Fruit fly (Drosophila melanogaster) whole organism, embryonic: ENCODE measurements around the gene tex.
A peak's percentile ranks its signal among the peaks of the same experiment; 100 is the strongest.

Experiments used
- Bgb ChIP-seq: fragments of 200-800 bp; sonication (Bioruptor generic); IDR thresholded peaks from 2 replicates; pipeline ENCODE4 v1.3.6; 2022; ENCODE audit warnings: missing biosample characterization, missing genetic modification characterization; ENCODE audit not compliant: partially characterized antibody
- CG10147 ChIP-seq: fragments of 200-800 bp; sonication (Bioruptor generic); optimal IDR thresholded peaks from 2 replicates; lab custom pipeline; 2019; ENCODE audit warnings: missing biosample characterization, mild to moderate bottlenecking, missing genetic modification characterization, moderate library complexity
- CG10267 ChIP-seq: fragments of 200-800 bp; sonication (Bioruptor generic); optimal IDR thresholded peaks from 2 replicates; lab custom pipeline; 2018; ENCODE audit warnings: missing biosample characterization, mild to moderate bottlenecking, missing genetic modification characterization, moderate library complexity
- CG10959 ChIP-seq: fragments of 200-800 bp; sonication (Bioruptor generic); IDR thresholded peaks from 2 replicates; pipeline ENCODE4 v1.3.6; 2022; ENCODE audit warnings: missing biosample characterization, missing genetic modification characterization
- CG12391 ChIP-seq: fragments of 200-800 bp; sonication (Bioruptor generic); optimal IDR thresholded peaks from 3 replicates; lab custom pipeline; 2018; ENCODE audit warnings: missing biosample characterization, mild to moderate bottlenecking, missing genetic modification characterization, moderate library complexity
- CG13287 ChIP-seq: fragments of 200-800 bp; sonication (Bioruptor generic); IDR thresholded peaks from 2 replicates; pipeline ENCODE4 v1.3.6; 2022; ENCODE audit warnings: missing biosample characterization, missing genetic modification characterization; ENCODE audit not compliant: partially characterized antibody
- CG14710 ChIP-seq: fragments of 200-800 bp; sonication (Bioruptor generic); optimal IDR thresholded peaks from 3 replicates; lab custom pipeline; 2019; ENCODE audit warnings: missing biosample characterization, mild to moderate bottlenecking, missing genetic modification characterization, moderate library complexity
- CG1603 ChIP-seq: fragments of 200-800 bp; sonication (Bioruptor generic); optimal IDR thresholded peaks from 2 replicates; lab custom pipeline; 2019; ENCODE audit warnings: missing biosample characterization, mild to moderate bottlenecking, missing genetic modification characterization, moderate library complexity
- CG17385 ChIP-seq: fragments of 200-800 bp; sonication (Bioruptor generic); optimal IDR thresholded peaks from 3 replicates; lab custom pipeline; 2018; ENCODE audit warnings: missing biosample characterization, mild to moderate bottlenecking, missing genetic modification characterization
- CG2129 ChIP-seq: fragments of 200-800 bp; sonication (Bioruptor generic); IDR thresholded peaks from 2 replicates; pipeline ENCODE4 v1.3.6; 2022; ENCODE audit warnings: missing biosample characterization, missing genetic modification characterization; ENCODE audit not compliant: partially characterized antibody
- CG2712 ChIP-seq: fragments of 200-800 bp; optimal IDR thresholded peaks from 3 replicates; lab custom pipeline; 2019; ENCODE audit warnings: missing biosample characterization, mild to moderate bottlenecking, missing genetic modification characterization, moderate library complexity
- CG3407 ChIP-seq: fragments of 200-800 bp; sonication (Bioruptor generic); optimal IDR thresholded peaks from 2 replicates; lab custom pipeline; 2018; ENCODE audit warnings: missing biosample characterization, mild to moderate bottlenecking, missing genetic modification characterization
- CG34224 ChIP-seq: fragments of 200-800 bp; sonication (Bioruptor generic); IDR thresholded peaks from 3 replicates; pipeline ENCODE4 v1.3.6; 2022; ENCODE audit warnings: missing biosample characterization, missing genetic modification characterization; ENCODE audit not compliant: partially characterized antibody
- CG4282 ChIP-seq: fragments of 200-800 bp; sonication (Bioruptor generic); optimal IDR thresholded peaks from 2 replicates; lab custom pipeline; 2016; ENCODE audit warnings: missing biosample characterization, missing genetic modification characterization
- CG5245 ChIP-seq: fragments of 200-800 bp; sonication (Bioruptor generic); optimal IDR thresholded peaks from 3 replicates; lab custom pipeline; 2016; ENCODE audit warnings: missing biosample characterization, missing genetic modification characterization
- CG6791 ChIP-seq: fragments of 200-800 bp; sonication (Bioruptor generic); IDR thresholded peaks from 3 replicates; pipeline ENCODE4 v1.3.6; 2022; ENCODE audit warnings: missing biosample characterization, missing genetic modification characterization; ENCODE audit not compliant: partially characterized antibody
- CG8924 ChIP-seq: fragments of 200-800 bp; optimal IDR thresholded peaks from 3 replicates; lab custom pipeline; 2019; ENCODE audit warnings: missing biosample characterization, mild to moderate bottlenecking, missing genetic modification characterization, moderate library complexity
- CkIIα-i1 ChIP-seq: fragments of 200-800 bp; sonication (Bioruptor generic); IDR thresholded peaks from 2 replicates; pipeline ENCODE4 v1.3.6; 2022; ENCODE audit warnings: missing biosample characterization, missing genetic modification characterization
- E2f1 ChIP-seq: fragments of 200-800 bp; sonication (Bioruptor generic); IDR thresholded peaks from 2 replicates; pipeline ENCODE4 v1.3.6; 2022; ENCODE audit warnings: missing biosample characterization, missing genetic modification characterization
- E2f2 ChIP-seq: fragments of 200-800 bp; sonication (Bioruptor generic); IDR thresholded peaks from 2 replicates; pipeline ENCODE4 v1.3.6; 2022; ENCODE audit warnings: missing biosample characterization, missing genetic modification characterization
- Ets65A ChIP-seq: fragments of 200-800 bp; sonication (Bioruptor generic); peaks from one replicate; lab custom pipeline; 2016; ENCODE audit warnings: missing biosample characterization, missing genetic modification characterization
- Ets97D ChIP-seq: fragments of 200-800 bp; sonication (Bioruptor generic); optimal IDR thresholded peaks from 3 replicates; lab custom pipeline; 2016; ENCODE audit warnings: missing biosample characterization, missing genetic modification characterization
- H15 ChIP-seq: fragments of 200-800 bp; sonication (Bioruptor generic); IDR thresholded peaks from 3 replicates; pipeline ENCODE4 v1.3.6; 2022; ENCODE audit warnings: missing biosample characterization, missing genetic modification characterization
- MESR4 ChIP-seq: fragments of 200-800 bp; sonication (Bioruptor generic); optimal IDR thresholded peaks from 2 replicates; lab custom pipeline; 2018; ENCODE audit warnings: missing biosample characterization, mild to moderate bottlenecking, missing genetic modification characterization, moderate library complexity
- Meics ChIP-seq: fragments of 200-800 bp; sonication (Bioruptor generic); optimal IDR thresholded peaks from 2 replicates; lab custom pipeline; 2017; ENCODE audit warnings: missing biosample characterization, mild to moderate bottlenecking, missing genetic modification characterization
- Myb ChIP-seq: fragments of 200-800 bp; sonication (Bioruptor generic); optimal IDR thresholded peaks from 2 replicates; lab custom pipeline; 2016; ENCODE audit warnings: missing biosample characterization, missing genetic modification characterization
- amos ChIP-seq: fragments of 200-800 bp; sonication (Bioruptor generic); IDR thresholded peaks from 2 replicates; pipeline ENCODE4 v1.3.6; 2022; ENCODE audit warnings: missing biosample characterization, missing genetic modification characterization; ENCODE audit not compliant: partially characterized antibody
- bbx ChIP-seq: fragments of 200-800 bp; sonication (Bioruptor generic); IDR thresholded peaks from 2 replicates; pipeline ENCODE4 v1.3.6; 2022; ENCODE audit warnings: missing biosample characterization, missing genetic modification characterization; ENCODE audit not compliant: partially characterized antibody
- bigmax ChIP-seq: fragments of 200-800 bp; sonication (Bioruptor generic); optimal IDR thresholded peaks from 2 replicates; lab custom pipeline; 2018; ENCODE audit warnings: missing biosample characterization, mild to moderate bottlenecking, missing genetic modification characterization
- dm ChIP-seq: fragments of 200-800 bp; sonication (Bioruptor generic); optimal IDR thresholded peaks from 3 replicates; lab custom pipeline; 2016; ENCODE audit warnings: missing biosample characterization, missing genetic modification characterization
- gfzf ChIP-seq: fragments of 200-800 bp; sonication (Bioruptor generic); optimal IDR thresholded peaks from 2 replicates; lab custom pipeline; 2016; ENCODE audit warnings: missing biosample characterization, mild to moderate bottlenecking, missing genetic modification characterization, moderate library complexity
- grau ChIP-seq: fragments of 200-800 bp; optimal IDR thresholded peaks from 3 replicates; lab custom pipeline; 2019; ENCODE audit warnings: missing biosample characterization, mild to moderate bottlenecking, missing genetic modification characterization, moderate library complexity
- hbn ChIP-seq: fragments of 200-800 bp; sonication (Bioruptor generic); IDR thresholded peaks from 2 replicates; pipeline ENCODE4 v1.3.6; 2022; ENCODE audit warnings: missing biosample characterization, missing genetic modification characterization; ENCODE audit not compliant: partially characterized antibody
- insv ChIP-seq, 2 experiments: fragments of 200-800 bp; sonication (Bioruptor generic); optimal IDR thresholded peaks; 3 replicates each; lab custom pipeline; 2016 to 2018; ENCODE audit warnings: missing biosample characterization in 2 of 2, missing genetic modification characterization in 2 of 2
- jigr1 ChIP-seq: fragments of 200-800 bp; sonication (Bioruptor generic); IDR thresholded peaks from 3 replicates; pipeline ENCODE4 v1.3.6; 2022; ENCODE audit warnings: missing biosample characterization, missing genetic modification characterization
- mld ChIP-seq: fragments of 200-800 bp; sonication (Bioruptor generic); IDR thresholded peaks from 3 replicates; pipeline ENCODE4 v1.3.6; 2022; ENCODE audit warnings: missing biosample characterization, missing genetic modification characterization; ENCODE audit not compliant: partially characterized antibody
- nmo ChIP-seq: fragments of 200-800 bp; sonication (Bioruptor generic); optimal IDR thresholded peaks from 2 replicates; lab custom pipeline; 2018; ENCODE audit warnings: missing biosample characterization, mild to moderate bottlenecking, missing genetic modification characterization, moderate library complexity
- onecut ChIP-seq: fragments of 200-800 bp; sonication (Bioruptor generic); IDR thresholded peaks from 2 replicates; pipeline ENCODE4 v1.3.6; 2022; ENCODE audit warnings: missing biosample characterization, missing genetic modification characterization
- pan ChIP-seq, 4 experiments: fragments of >200 bp in 3 of 4; fragments of 200-800 bp in 1 of 4; sonication (Bioruptor generic) in 1 of 4; optimal IDR thresholded peaks in 3 of 4; IDR thresholded peaks in 1 of 4; 2 replicates each; pipeline versions ENCODE4 v1.3.6 to Lab custom; 2017 to 2022; ENCODE audit warnings: missing biosample characterization in 2 of 4, missing genetic modification characterization in 2 of 4, mixed read lengths in 1 of 4
- scrt ChIP-seq: fragments of 200-800 bp; sonication (Bioruptor generic); optimal IDR thresholded peaks from 2 replicates; lab custom pipeline; 2018; ENCODE audit warnings: missing biosample characterization, mild to moderate bottlenecking, missing genetic modification characterization, moderate library complexity
- sens-2 ChIP-seq: fragments of 200-800 bp; sonication (Bioruptor generic); IDR thresholded peaks from 2 replicates; pipeline ENCODE4 v1.3.6; 2022; ENCODE audit warnings: missing biosample characterization, missing genetic modification characterization
- sna ChIP-seq: fragments of 200-800 bp; sonication (Bioruptor generic); IDR thresholded peaks from 2 replicates; pipeline ENCODE4 v1.3.6; 2022; ENCODE audit warnings: missing biosample characterization, missing genetic modification characterization; ENCODE audit not compliant: partially characterized antibody
- sug ChIP-seq: fragments of 200-800 bp; optimal IDR thresholded peaks from 2 replicates; lab custom pipeline; 2019; ENCODE audit warnings: missing biosample characterization, mild to moderate bottlenecking, missing genetic modification characterization, moderate library complexity
- tin ChIP-seq: fragments of 200-800 bp; sonication (Bioruptor generic); optimal IDR thresholded peaks from 3 replicates; lab custom pipeline; 2016; ENCODE audit warnings: missing biosample characterization, missing genetic modification characterization
- tna ChIP-seq: fragments of 200-800 bp; sonication (Bioruptor generic); IDR thresholded peaks from 2 replicates; pipeline ENCODE4 v1.3.6; 2022; ENCODE audit warnings: missing biosample characterization, missing genetic modification characterization; ENCODE audit not compliant: partially characterized antibody
- tx ChIP-seq: fragments of 200-800 bp; sonication (Bioruptor generic); optimal IDR thresholded peaks from 2 replicates; lab custom pipeline; 2016; ENCODE audit warnings: missing biosample characterization, missing genetic modification characterization
- zen2 ChIP-seq: fragments of 200-800 bp; sonication (Bioruptor generic); IDR thresholded peaks from 3 replicates; pipeline ENCODE4 v1.3.6; 2022; ENCODE audit warnings: missing biosample characterization, missing genetic modification characterization; ENCODE audit not compliant: partially characterized antibody

tex gene

DNA sequence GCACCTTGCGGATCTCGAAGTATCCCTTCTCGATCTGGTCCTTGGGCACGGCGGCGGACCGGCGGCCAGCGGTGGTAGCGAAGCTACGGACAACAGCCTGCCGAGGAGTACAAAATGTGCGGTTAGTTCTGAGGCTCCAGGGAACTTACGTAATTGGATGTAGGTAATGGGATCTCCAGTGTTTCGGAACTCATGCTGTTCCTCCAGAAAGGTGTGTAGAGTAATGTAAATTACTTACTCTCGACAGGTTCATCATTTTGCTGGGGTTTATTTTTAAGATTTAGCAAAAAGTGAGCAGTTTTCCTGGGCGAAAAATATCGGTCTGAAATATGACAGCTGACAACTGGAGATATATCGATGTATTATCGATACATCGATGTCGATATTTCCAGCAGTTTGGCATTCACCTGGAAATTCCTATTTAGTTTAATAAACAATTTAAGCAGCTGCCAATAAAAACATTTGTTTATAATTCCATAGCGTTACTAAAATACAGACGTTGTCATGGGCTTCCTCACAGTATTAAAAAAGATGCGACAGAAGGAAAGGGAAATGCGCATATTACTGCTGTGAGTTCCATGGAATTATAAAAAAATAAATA, 32.3 kb upstream of the tex start, which contains the start of the genes COX7A and Arl2 (continued):
- peak; percentile 77 for TF ChIP-seq CG8924 (tag; lab: Kevin White, UChicago)
- peak in 1 of 2 experiments; percentile 1 for TF ChIP-seq insv (GFP tag; optimal IDR thresholded peaks at IDR 0.05; lab: Kevin White, UChicago)
- TF ChIP-seq CG4282 (GFP tag; lab: Kevin White, UChicago): no peak
- no peak for TF ChIP-seq CG10959
- peak; percentile 60 for TF ChIP-seq Ets97D (GFP tag; lab: Kevin White, UChicago)
- peak; percentile 23 for TF ChIP-seq dm (GFP tag; lab: Kevin White, UChicago)
- peak; percentile 96 for TF ChIP-seq amos (GFP tag; lab: Robert Waterston, UW)
- peak; percentile 9 for TF ChIP-seq Meics (GFP tag; lab: Kevin White, UChicago)
- TF ChIP-seq CG2129 (GFP tag; lab: Robert Waterston, UW): peak; percentile 94
- TF ChIP-seq bigmax: peak; percentile 26
- peak; percentile 91 for TF ChIP-seq tna (GFP tag; lab: Robert Waterston, UW)
- TF ChIP-seq CkIIα-i1 (GFP tag; lab: Robert Waterston, UW): no peak
- TF ChIP-seq CG12391: peak; percentile 17
- TF ChIP-seq tx (GFP tag; lab: Kevin White, UChicago): peak; percentile 31
- TF ChIP-seq gfzf (GFP tag; lab: Kevin White, UChicago): peak; percentile 42
- 0 out of 2 replicates have a peak, but pooled peaks have one; percentile 17 for TF ChIP-seq E2f1
- TF ChIP-seq tin (GFP tag; lab: Kevin White, UChicago): no peak
- peak; percentile 96 for TF ChIP-seq CG13287 (GFP tag; lab: Robert Waterston, UW)
- peak; percentile 22 for TF ChIP-seq CG2712 (tag; lab: Kevin White, UChicago)
- TF ChIP-seq E2f2 (GFP tag; lab: Robert Waterston, UW): peak; percentile 56
- TF ChIP-seq CG10267: peak; percentile 22
- peak; percentile 27; the same call in 1 of the 3 replicates for TF ChIP-seq jigr1 (GFP tag; lab: Robert Waterston, UW)
- TF ChIP-seq onecut (GFP tag; lab: Robert Waterston, UW): 0 out of 2 replicates have a peak, but pooled peaks have one; percentile 10
- TF ChIP-seq grau (tag; lab: Kevin White, UChicago): no peak
- peak; percentile 56 for TF ChIP-seq CG1603 (tag; lab: Kevin White, UChicago)
- TF ChIP-seq nmo (GFP tag; lab: Kevin White, UChicago): peak; percentile 27
- TF ChIP-seq zen2 (GFP tag; lab: Robert Waterston, UW): peak; percentile 95
- peak; percentile 98 for TF ChIP-seq MESR4 (GFP tag; lab: Kevin White, UChicago)
- no peak for TF ChIP-seq CG5245 (GFP tag; lab: Kevin White, UChicago)
- TF ChIP-seq CG14710: peak; percentile 44
- peak; percentile 97 for TF ChIP-seq CG34224 (GFP tag; lab: Robert Waterston, UW)
- TF ChIP-seq hbn (GFP tag; lab: Robert Waterston, UW): peak; percentile 95
- peak; percentile 94 for TF ChIP-seq CG6791 (GFP tag; lab: Robert Waterston, UW)
- TF ChIP-seq Ets65A: no peak
- peak; percentile 94 for TF ChIP-seq sna (GFP tag; lab: Robert Waterston, UW)
- TF ChIP-seq pan (optimal IDR thresholded peaks at IDR 0.05; lab: Kevin White, UChicago): no peak
- no peak for TF ChIP-seq pan (GFP tag; optimal IDR thresholded peaks at IDR 0.05 in 1 of 2, IDR thresholded peaks at IDR 0.05 in 1 of 2)
- TF ChIP-seq bbx (GFP tag; lab: Robert Waterston, UW): peak; percentile 97
- no peak for TF ChIP-seq CG3407
- peak; percentile 37 for TF ChIP-seq CG17385
- TF ChIP-seq Myb (GFP tag; lab: Kevin White, UChicago): peak; percentile 1
- no peak for TF ChIP-seq H15 (GFP tag; lab: Robert Waterston, UW)
- TF ChIP-seq mld (GFP tag; lab: Robert Waterston, UW): peak; percentile 93
- TF ChIP-seq sens-2 (GFP tag; lab: Robert Waterston, UW): no peak
- TF ChIP-seq Bgb (GFP tag; lab: Robert Waterston, UW): peak; percentile 96
- TF ChIP-seq sug (tag; lab: Kevin White, UChicago): peak; percentile 24
- no peak for TF ChIP-seq scrt (GFP tag; lab: Kevin White, UChicago)
- TF ChIP-seq CG10147 (GFP tag; lab: Kevin White, UChicago): peak; percentile 27
